Worm (Caenorhabditis elegans): Measurements from ENCODE around the gene K07E12.2.

ce11 chrIII:6736566-6736965 is 505 bp upstream of the K07E12.2 start, which contains the start of gene Y102E9.6:
- TF ChIP-seq ceh-36 (tag; optimal IDR thresholded peaks at IDR 0.05) (no peak), hmg-4 (GFP tag; optimal IDR thresholded peaks at IDR 0.05) (no peak), ama-1 (optimal IDR thresholded peaks at IDR 0.05) (no peak), hmbx-1 (tag; optimal IDR thresholded peaks at IDR 0.05) (no peak)
